Fruit fly (Drosophila melanogaster): Measurements from ENCODE around the gene eRF3.
A peak's percentile ranks its signal among the peaks of the same experiment; 100 is the strongest.

eRF3 gene

dm6 chr2L:12487823-12488222 is 53.6 kb downstream of the eRF3 start:
- 0 out of 4 replicates have a peak, but pooled peaks have one; percentile 17 for TF ChIP-seq chinmo (GFP tag; IDR thresholded peaks at IDR 0.05; ENCODE audit: partially characterized antibody)
- no peak for TF ChIP-seq run (tag; optimal IDR thresholded peaks at IDR 0.05)
- TF ChIP-seq HmgZ (tag; optimal IDR thresholded peaks at IDR 0.05): no peak
- no peak for TF ChIP-seq en (GFP tag; optimal IDR thresholded peaks at IDR 0.05)
- peak; percentile 83 for TF ChIP-seq CG7987 (GFP tag; optimal IDR thresholded peaks at IDR 0.05)
- TF ChIP-seq gsb (GFP tag; IDR thresholded peaks at IDR 0.05): no peak
- TF ChIP-seq cwo (GFP tag; optimal IDR thresholded peaks at IDR 0.05): peak; percentile 74
- peak; percentile 35 for TF ChIP-seq sug (tag; optimal IDR thresholded peaks at IDR 0.05)
- TF ChIP-seq CG34376 (GFP tag; optimal IDR thresholded peaks at IDR 0.05): peak; percentile 49

dm6 chr2L:12489470-12489869 is 55.2 kb downstream of the eRF3 start:
- TF ChIP-seq Ptx1 (GFP tag; IDR thresholded peaks at IDR 0.05): no peak
- TF ChIP-seq vvl (GFP tag; IDR thresholded peaks at IDR 0.05): no peak
- no peak for TF ChIP-seq CG3407 (GFP tag; optimal IDR thresholded peaks at IDR 0.05)
- TF ChIP-seq kay (GFP tag; optimal IDR thresholded peaks at IDR 0.05): no peak
- no peak for TF ChIP-seq CG9797 (GFP tag; optimal IDR thresholded peaks at IDR 0.05)
- TF ChIP-seq en (GFP tag; optimal IDR thresholded peaks at IDR 0.05): no peak
- no peak for TF ChIP-seq CG17359 (tag; optimal IDR thresholded peaks at IDR 0.05)
- no peak for TF ChIP-seq CG8924 (tag; optimal IDR thresholded peaks at IDR 0.05)
- TF ChIP-seq Ravus (GFP tag; IDR thresholded peaks at IDR 0.05): no peak
- TF ChIP-seq CG9437 (GFP tag; optimal IDR thresholded peaks at IDR 0.05): no peak
- TF ChIP-seq Ets65A (GFP tag): no peak
- TF ChIP-seq twi (tag; optimal IDR thresholded peaks at IDR 0.05): no peak
- peak in 1 of 2 experiments; percentile 90 for TF ChIP-seq Hr78 (GFP tag; optimal IDR thresholded peaks at IDR 0.05)
- TF ChIP-seq sima (GFP tag; optimal IDR thresholded peaks at IDR 0.05): no peak
- TF ChIP-seq gro (GFP tag; optimal IDR thresholded peaks at IDR 0.05): no peak
- TF ChIP-seq CG31224 (GFP tag; IDR thresholded peaks at IDR 0.05): peak; percentile 28; the same call in 1 of the 2 replicates
- TF ChIP-seq jing (GFP tag; optimal IDR thresholded peaks at IDR 0.05): no peak
- no peak for TF ChIP-seq Neu2 (GFP tag; optimal IDR thresholded peaks at IDR 0.05; ENCODE audit: borderline replicate concordance)
- 0 out of 4 replicates have a peak, but pooled peaks have one; percentile 7 for TF ChIP-seq chinmo (GFP tag; IDR thresholded peaks at IDR 0.05; ENCODE audit: partially characterized antibody)
- no peak for TF ChIP-seq mld (GFP tag; IDR thresholded peaks at IDR 0.05; ENCODE audit: partially characterized antibody)
- TF ChIP-seq knrl (GFP tag; IDR thresholded peaks at IDR 0.05; ENCODE audit: partially characterized antibody): no peak
- TF ChIP-seq CoRest (tag; optimal IDR thresholded peaks at IDR 0.05): no peak
- no peak for TF ChIP-seq sob (GFP tag; IDR thresholded peaks at IDR 0.05)

Data from whole organism, embryonic.